Fruit fly (Drosophila melanogaster): ENCODE measurements around the gene SdicA.

dm6 chrX:20155947-20156346 is 45.8 kb downstream of the SdicA start:
- TF ChIP-seq Crg-1 (GFP tag; optimal IDR thresholded peaks at IDR 0.05) (no peak), CG5204 (GFP tag; optimal IDR thresholded peaks at IDR 0.05) (no peak), ovo (GFP tag; optimal IDR thresholded peaks at IDR 0.05) (no peak), kay (GFP tag; ENCODE audit: borderline replicate concordance) (no peak), Hr96 (GFP tag; optimal IDR thresholded peaks at IDR 0.05) (no peak), CG11617 (GFP tag; optimal IDR thresholded peaks at IDR 0.05) (no peak), CG1620 (GFP tag; optimal IDR thresholded peaks at IDR 0.05) (no peak), CG7101 (tag; optimal IDR thresholded peaks at IDR 0.05) (no peak)
